Fruit fly (Drosophila melanogaster) whole organism, wandering third instar larva: ENCODE data around the gene RecQ4.

Source experiments
- Abd-B ChIP-seq: fragments of >200 bp; optimal IDR thresholded peaks from 2 replicates; lab custom pipeline; 2017; ENCODE audit warnings: missing biosample characterization, missing genetic modification characterization
- CG32264 ChIP-seq: fragments of 200-800 bp; sonication (Bioruptor generic); optimal IDR thresholded peaks from 2 replicates; lab custom pipeline; 2016; ENCODE audit warnings: missing biosample characterization, missing genetic modification characterization
- CG9705 ChIP-seq: fragments of 200-800 bp; sonication (Bioruptor generic); optimal IDR thresholded peaks from 2 replicates; lab custom pipeline; 2018; ENCODE audit warnings: missing biosample characterization, mild to moderate bottlenecking, missing genetic modification characterization
- CrebA ChIP-seq: fragments of 200-800 bp; sonication (Bioruptor generic); optimal IDR thresholded peaks from 2 replicates; lab custom pipeline; 2016; ENCODE audit warnings: missing biosample characterization, mild to moderate bottlenecking, missing genetic modification characterization, borderline replicate concordance
- Dfd ChIP-seq: fragments of >200 bp; optimal IDR thresholded peaks from 2 replicates; lab custom pipeline; 2017; ENCODE audit warnings: missing biosample characterization, missing genetic modification characterization
- GATAd ChIP-seq: sonication (Bioruptor generic); optimal IDR thresholded peaks from 2 replicates; lab custom pipeline; 2016; ENCODE audit warnings: missing biosample characterization, missing genetic modification characterization
- HLH106 ChIP-seq: fragments of 200-800 bp; optimal IDR thresholded peaks from 3 replicates; lab custom pipeline; 2019; ENCODE audit warnings: missing biosample characterization, mild to moderate bottlenecking, missing genetic modification characterization, moderate library complexity
- Hr78 ChIP-seq: fragments of >200 bp; optimal IDR thresholded peaks from 2 replicates; lab custom pipeline; 2017; ENCODE audit warnings: missing biosample characterization, missing genetic modification characterization
- Hr83 ChIP-seq: fragments of 200-300 bp; sonication (Bioruptor generic); optimal IDR thresholded peaks from 2 replicates; lab custom pipeline; 2016; ENCODE audit warnings: missing biosample characterization, mild to moderate bottlenecking, missing genetic modification characterization, moderate library complexity; ENCODE audit not compliant: poor library complexity, severe bottlenecking
- Jra ChIP-seq: sonication (Bioruptor generic); optimal IDR thresholded peaks from 2 replicates; lab custom pipeline; 2016; ENCODE audit warnings: missing biosample characterization, missing genetic modification characterization
- Mio ChIP-seq: sonication (Bioruptor generic); optimal IDR thresholded peaks from 2 replicates; lab custom pipeline; 2016; ENCODE audit warnings: missing biosample characterization, missing genetic modification characterization
- Myc ChIP-seq: fragments of >200 bp; optimal IDR thresholded peaks from 2 replicates; lab custom pipeline; 2017
- N ChIP-seq: fragments of >200 bp; optimal IDR thresholded peaks from 2 replicates; lab custom pipeline; 2018; ENCODE audit warnings: missing biosample characterization, missing external identifiers, missing genetic modification characterization
- OdsH ChIP-seq: fragments of 200-800 bp; sonication (Bioruptor generic); optimal IDR thresholded peaks from 2 replicates; lab custom pipeline; 2016; ENCODE audit warnings: missing biosample characterization, mild to moderate bottlenecking, missing genetic modification characterization
- Sp1 ChIP-seq: fragments of 200-800 bp; sonication (Bioruptor generic); optimal IDR thresholded peaks from 3 replicates; lab custom pipeline; 2019; ENCODE audit warnings: missing biosample characterization, mild to moderate bottlenecking, missing genetic modification characterization, moderate library complexity
- br ChIP-seq: fragments of 200-800 bp; sonication (Bioruptor generic); optimal IDR thresholded peaks from 2 replicates; lab custom pipeline; 2016; ENCODE audit warnings: missing biosample characterization, missing genetic modification characterization
- dl ChIP-seq, 2 experiments: fragments of 175-275, 200-275 bp in 1 of 2; fragments of 200-275 bp in 1 of 2; sonication (Bioruptor generic); optimal IDR thresholded peaks; lab custom pipeline; 2018; ENCODE audit warnings: mild to moderate bottlenecking in 2 of 2, missing biosample characterization in 2 of 2, missing genetic modification characterization in 2 of 2, moderate library complexity in 2 of 2; ENCODE audit not compliant: partially characterized antibody in 2 of 2, insufficient read depth in 1 of 2
- dmrt93B ChIP-seq: fragments of 200-800 bp; sonication (Bioruptor generic); optimal IDR thresholded peaks from 2 replicates; lab custom pipeline; 2018; ENCODE audit warnings: missing biosample characterization, mild to moderate bottlenecking, missing genetic modification characterization
- dsf ChIP-seq: sonication (Bioruptor generic); optimal IDR thresholded peaks from 2 replicates; lab custom pipeline; 2016; ENCODE audit warnings: missing biosample characterization, missing genetic modification characterization, borderline replicate concordance
- ey ChIP-seq: fragments of 200-800 bp; sonication (Bioruptor generic); optimal IDR thresholded peaks from 2 replicates; lab custom pipeline; 2016; ENCODE audit warnings: missing biosample characterization, missing genetic modification characterization
- foxo ChIP-seq, 2 experiments: fragments of 200-800 bp; sonication (Bioruptor generic); optimal IDR thresholded peaks; 2 replicates in 1 of 2; 3 replicates in 1 of 2; lab custom pipeline; 2016 to 2017; ENCODE audit warnings: missing biosample characterization in 2 of 2, missing genetic modification characterization in 2 of 2
- h ChIP-seq: fragments of 200-800 bp; sonication (Bioruptor generic); optimal IDR thresholded peaks from 3 replicates; lab custom pipeline; 2016; ENCODE audit warnings: missing biosample characterization, mild to moderate bottlenecking, missing genetic modification characterization
- jim ChIP-seq: fragments of 175-275, 200-325 bp; sonication (Bioruptor generic); optimal IDR thresholded peaks from 2 replicates; lab custom pipeline; 2016; ENCODE audit warnings: missing biosample characterization, mild to moderate bottlenecking, missing genetic modification characterization
- pan ChIP-seq: fragments of >200 bp; optimal IDR thresholded peaks from 2 replicates; lab custom pipeline; 2017
- psq ChIP-seq: fragments of 200-800 bp; sonication (Bioruptor generic); optimal IDR thresholded peaks from 3 replicates; lab custom pipeline; 2017; ENCODE audit warnings: missing biosample characterization, mild to moderate bottlenecking, missing genetic modification characterization, moderate library complexity
- rgr ChIP-seq: fragments of 200-800 bp; sonication (Bioruptor generic); optimal IDR thresholded peaks from 3 replicates; lab custom pipeline; 2016; ENCODE audit warnings: missing biosample characterization, mild to moderate bottlenecking, missing genetic modification characterization
- sage ChIP-seq: fragments of 200-800 bp; sonication (Bioruptor generic); optimal IDR thresholded peaks from 2 replicates; lab custom pipeline; 2016; ENCODE audit warnings: missing biosample characterization, mild to moderate bottlenecking, missing genetic modification characterization
- sv ChIP-seq: fragments of 200-800 bp; sonication (Bioruptor generic); optimal IDR thresholded peaks from 3 replicates; lab custom pipeline; 2016; ENCODE audit warnings: missing biosample characterization, missing genetic modification characterization
- usp ChIP-seq: fragments of >200 bp; optimal IDR thresholded peaks from 2 replicates; lab custom pipeline; 2017; ENCODE audit warnings: missing biosample characterization, missing genetic modification characterization
- woc ChIP-seq: sonication (Bioruptor generic); optimal IDR thresholded peaks from 2 replicates; lab custom pipeline; 2016; ENCODE audit warnings: missing biosample characterization, mild to moderate bottlenecking, missing genetic modification characterization

The RecQ4 gene

dm6 chr3L:8211590-8211989 lies 35.8 kb upstream of the RecQ4 start, which contains the start of gene CG8006:
CG8006 (plus strand) TSS chr3L:8211890.
- TF ChIP-seq h (GFP tag; lab: Kevin White, UChicago) (no peak), dl (GFP tag; optimal IDR thresholded peaks at IDR 0.05; lab: Kevin White, UChicago; ENCODE audit: insufficient read depth in 1 of 2, partially characterized antibody in 2 of 2) (no peak), Mio (GFP tag; lab: Kevin White, UChicago) (no peak), br (GFP tag; lab: Kevin White, UChicago) (no peak), Hr83 (GFP tag; lab: Kevin White, UChicago) (no peak), CG32264 (GFP tag; lab: Kevin White, UChicago) (no peak), dsf (GFP tag; lab: Kevin White, UChicago) (no peak), Dfd (no peak), CG9705 (GFP tag; lab: Kevin White, UChicago) (no peak), sv (no peak), ey (GFP tag; lab: Kevin White, UChicago) (no peak), Abd-B (GFP tag; lab: Kevin White, UChicago) (no peak), usp (GFP tag; lab: Kevin White, UChicago) (no peak), Jra (GFP tag; lab: Kevin White, UChicago) (no peak)

- TF ChIP-seq N (GFP tag; lab: Kevin White, UChicago) = no peak
- no peak for TF ChIP-seq Myc (lab: Kevin White, UChicago)
- TF ChIP-seq br (GFP tag; lab: Kevin White, UChicago) = no peak
- no peak for TF ChIP-seq CrebA (GFP tag; lab: Kevin White, UChicago)
- no peak for TF ChIP-seq jim
- TF ChIP-seq CG32264 (GFP tag; lab: Kevin White, UChicago) = no peak
- no peak for TF ChIP-seq CG9705 (GFP tag; lab: Kevin White, UChicago)
- no peak for TF ChIP-seq Hr78 (GFP tag; lab: Kevin White, UChicago)
Measured at dm6 chr3L:8210596-8210995, 34.8 kb upstream of the RecQ4 start, which contains the start of gene tut. tut (minus strand) TSS chr3L:8210743.

- no peak for TF ChIP-seq sage (GFP tag; lab: Kevin White, UChicago)
- no peak for TF ChIP-seq dmrt93B (GFP tag; lab: Kevin White, UChicago)
- TF ChIP-seq GATAd (GFP tag; lab: Kevin White, UChicago) = no peak
- no peak for TF ChIP-seq br (GFP tag; lab: Kevin White, UChicago)
- no peak for TF ChIP-seq Hr83 (GFP tag; lab: Kevin White, UChicago)
- TF ChIP-seq dsf (GFP tag; lab: Kevin White, UChicago) = no peak
- no peak for TF ChIP-seq foxo (GFP tag; optimal IDR thresholded peaks at IDR 0.05; lab: Kevin White, UChicago)
- TF ChIP-seq CrebA (GFP tag; lab: Kevin White, UChicago) = no peak
- TF ChIP-seq Mio (GFP tag; lab: Kevin White, UChicago) = no peak
Measured at dm6 chr3L:8202317-8202842, 26.6 kb upstream of the RecQ4 start, which contains the start of the genes CG7366 and CG13679. CG7366 (minus strand) TSS chr3L:8202417. CG13679 (plus strand) TSS chr3L:8202792.

- TF ChIP-seq Hr78 (GFP tag; lab: Kevin White, UChicago) (no peak), HLH106 (peak; percentile 79), Hr83 (GFP tag; lab: Kevin White, UChicago) (peak; percentile 40), woc (GFP tag; lab: Kevin White, UChicago) (peak; percentile 46), dmrt93B (GFP tag; lab: Kevin White, UChicago) (peak; percentile 86), CrebA (GFP tag; lab: Kevin White, UChicago) (no peak), usp (GFP tag; lab: Kevin White, UChicago) (no peak), Sp1 (peak; percentile 76), CG9705 (GFP tag; lab: Kevin White, UChicago) (peak; percentile 67), foxo (GFP tag; optimal IDR thresholded peaks at IDR 0.05; lab: Kevin White, UChicago) (peak in 1 of 2 experiments; percentile 77), pan (lab: Kevin White, UChicago) (no peak), h (GFP tag; lab: Kevin White, UChicago) (peak; percentile 68), GATAd (GFP tag; lab: Kevin White, UChicago) (peak; percentile 0), Myc (lab: Kevin White, UChicago) (peak; percentile 90), br (GFP tag; lab: Kevin White, UChicago) (peak; percentile 42), OdsH (peak; percentile 61), psq (GFP tag; lab: Kevin White, UChicago) (peak; percentile 78), rgr (peak; percentile 72), jim (no peak), ey (GFP tag; lab: Kevin White, UChicago) (peak; percentile 54)
Measured at dm6 chr3L:8197779-8198279, 22.1 kb upstream of the RecQ4 start, which contains the start of the genes UbcE2M and Dhps. UbcE2M (minus strand) TSS chr3L:8197987. Dhps (plus strand) TSS chr3L:8198207.
